Worm (Caenorhabditis elegans): ENCODE results near the gene sulp-5.

DNA sequence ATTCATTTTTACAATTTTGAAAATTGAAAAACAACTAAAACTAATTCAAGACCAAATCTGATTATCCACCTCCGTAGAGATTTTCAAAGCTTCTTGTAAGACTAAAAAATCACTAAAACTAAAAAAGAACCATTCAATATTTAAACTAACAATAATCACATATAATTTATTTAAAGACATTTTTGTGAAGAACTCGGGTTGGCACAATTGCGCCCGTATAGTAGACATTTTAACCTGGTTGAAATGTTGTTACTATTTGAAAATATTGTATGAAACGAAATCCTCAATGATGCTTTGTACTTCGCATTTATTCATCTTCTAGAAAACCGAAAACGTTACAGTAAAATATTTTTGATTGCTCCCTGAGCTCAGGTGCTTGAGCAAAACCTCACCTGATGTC, 23.8 kb upstream of the sulp-5 start:
- TF ChIP-seq ttx-3 (tag; optimal IDR thresholded peaks at IDR 0.05): no peak
- TF ChIP-seq ama-1 (optimal IDR thresholded peaks at IDR 0.05): no peak
- TF ChIP-seq zip-5 (tag; optimal IDR thresholded peaks at IDR 0.05): no peak
- TF ChIP-seq unc-55 (GFP tag; optimal IDR thresholded peaks at IDR 0.05): no peak
- no peak for TF ChIP-seq ceh-30 (tag; optimal IDR thresholded peaks at IDR 0.05)
- TF ChIP-seq ceh-31 (tag; optimal IDR thresholded peaks at IDR 0.05): no peak
- no peak for TF ChIP-seq ceh-22 (tag; optimal IDR thresholded peaks at IDR 0.05)
- TF ChIP-seq ceh-9 (tag; optimal IDR thresholded peaks at IDR 0.05): no peak

Data from whole organism, late embryonic.